Worm (Caenorhabditis elegans): ENCODE results near the gene srw-57.

- no peak for TF ChIP-seq cog-1 (tag; optimal IDR thresholded peaks at IDR 0.05)
- TF ChIP-seq klf-2 (GFP tag; conservative IDR thresholded peaks at IDR 0.05) = no peak
- TF ChIP-seq T22C8.4 (GFP tag; IDR thresholded peaks at IDR 0.05) = no peak
- TF ChIP-seq flt-1 (GFP tag; IDR thresholded peaks at IDR 0.05) = no peak
- no peak for TF ChIP-seq ztf-29 (GFP tag; IDR thresholded peaks at IDR 0.05)
- TF ChIP-seq tab-1 (GFP tag; IDR thresholded peaks at IDR 0.05) = no peak
- no peak for TF ChIP-seq ztf-23 (GFP tag; IDR thresholded peaks at IDR 0.05)
Measured at ce11 chrV:15996655-15997186, 41.9 kb upstream of the srw-57 start, which contains the start of the genes C06C6.9 and C06C6.8.
